Worm (Caenorhabditis elegans) whole organism, mixed stage, embryonic: ENCODE measurements around the gene alr-1.

Source experiments
- M03D4.4 ChIP-seq: sonication (generic microtip); optimal IDR thresholded peaks from 2 replicates; lab custom pipeline; 2017; ENCODE audit warnings: mild to moderate bottlenecking, missing genetic modification characterization, missing compliant biosample characterization
- bed-3 ChIP-seq: fragments of 200-800 bp; sonication (Bioruptor generic); optimal IDR thresholded peaks from 3 replicates; lab custom pipeline; 2018; ENCODE audit warnings: mild to moderate bottlenecking, missing genetic modification characterization, moderate library complexity, missing compliant biosample characterization
- blmp-1 ChIP-seq: fragments of 150-350 bp; optimal IDR thresholded peaks from 2 replicates; lab custom pipeline; 2014; ENCODE audit warnings: missing biosample characterization, missing genetic modification characterization
- ceh-39 ChIP-seq: fragments of 150-350 bp; optimal IDR thresholded peaks from 2 replicates; lab custom pipeline; 2014; ENCODE audit warnings: missing biosample characterization, missing genetic modification characterization
- ceh-43 ChIP-seq: fragments of 200-800 bp; sonication (Bioruptor generic); optimal IDR thresholded peaks from 2 replicates; lab custom pipeline; 2018; ENCODE audit warnings: mild to moderate bottlenecking, missing genetic modification characterization, moderate library complexity, missing compliant biosample characterization
- ceh-83 ChIP-seq: fragments of 200-800 bp; sonication (Bioruptor generic); optimal IDR thresholded peaks from 2 replicates; lab custom pipeline; 2018; ENCODE audit warnings: mild to moderate bottlenecking, missing genetic modification characterization, missing compliant biosample characterization
- ces-1 ChIP-seq: fragments of 150-350 bp; optimal IDR thresholded peaks from 2 replicates; lab custom pipeline; 2014; ENCODE audit warnings: missing biosample characterization, missing genetic modification reagents, missing genetic modification characterization
- drap-1 ChIP-seq: fragments of 200-800 bp; sonication (Bioruptor generic); optimal IDR thresholded peaks from 3 replicates; lab custom pipeline; 2018; ENCODE audit warnings: mild to moderate bottlenecking, missing genetic modification characterization, missing compliant biosample characterization
- elt-1 ChIP-seq: sonication (generic microtip); optimal IDR thresholded peaks from 2 replicates; lab custom pipeline; 2017; ENCODE audit warnings: missing genetic modification characterization, mild to moderate bottlenecking, missing compliant biosample characterization, antibody characterized with exemption, moderate library complexity, borderline replicate concordance; ENCODE audit not compliant: insufficient read depth
- elt-3 ChIP-seq: fragments of 150-350 bp; optimal IDR thresholded peaks from 2 replicates; lab custom pipeline; 2014; ENCODE audit warnings: missing biosample characterization, missing genetic modification characterization
- flh-1 ChIP-seq: fragments of 200-800 bp; sonication (Bioruptor generic); optimal IDR thresholded peaks from 2 replicates; lab custom pipeline; 2018; ENCODE audit warnings: mild to moderate bottlenecking, missing genetic modification characterization, moderate library complexity, missing compliant biosample characterization
- ham-2 ChIP-seq: fragments of 200-800 bp; sonication (Bioruptor generic); optimal IDR thresholded peaks from 2 replicates; lab custom pipeline; 2018; ENCODE audit warnings: mild to moderate bottlenecking, missing genetic modification characterization, missing compliant biosample characterization
- hlh-1 ChIP-seq: fragments of 150-350 bp; optimal IDR thresholded peaks from 2 replicates; lab custom pipeline; 2014; ENCODE audit warnings: missing biosample characterization, missing genetic modification reagents, missing genetic modification characterization
- lin-13 ChIP-seq: fragments of 150-350 bp; optimal IDR thresholded peaks from 2 replicates; lab custom pipeline; 2014; ENCODE audit warnings: missing biosample characterization, missing genetic modification characterization
- lin-32 ChIP-seq: fragments of 200-800 bp; sonication (Bioruptor generic); optimal IDR thresholded peaks from 2 replicates; lab custom pipeline; 2018; ENCODE audit warnings: mild to moderate bottlenecking, missing genetic modification characterization, missing compliant biosample characterization
- lsy-2 ChIP-seq: fragments of 150-350 bp; optimal IDR thresholded peaks from 2 replicates; lab custom pipeline; 2014; ENCODE audit warnings: missing biosample characterization, missing genetic modification characterization
- mab-5 ChIP-seq: fragments of 150-350 bp; optimal IDR thresholded peaks from 2 replicates; lab custom pipeline; 2014; ENCODE audit warnings: missing biosample characterization, missing genetic modification characterization
- mep-1 ChIP-seq: fragments of 150-350 bp; optimal IDR thresholded peaks from 2 replicates; lab custom pipeline; 2017; ENCODE audit warnings: missing biosample characterization, missing genetic modification reagents, missing genetic modification characterization, inconsistent platforms
- mls-2 ChIP-seq: sonication (generic microtip); optimal IDR thresholded peaks from 2 replicates; lab custom pipeline; 2016; ENCODE audit warnings: mild to moderate bottlenecking, missing genetic modification characterization, moderate library complexity, missing compliant biosample characterization
- nhr-12 ChIP-seq: fragments of 150-350 bp; optimal IDR thresholded peaks from 2 replicates; lab custom pipeline; 2014; ENCODE audit warnings: missing biosample characterization, missing genetic modification characterization
- nhr-2 ChIP-seq: fragments of 150-350 bp; optimal IDR thresholded peaks from 2 replicates; lab custom pipeline; 2014; ENCODE audit warnings: missing biosample characterization, missing genetic modification characterization
- nhr-237 ChIP-seq: fragments of 150-350 bp; optimal IDR thresholded peaks from 2 replicates; lab custom pipeline; 2014; ENCODE audit warnings: missing biosample characterization, missing genetic modification characterization
- nhr-28 ChIP-seq: fragments of 150-350 bp; optimal IDR thresholded peaks from 2 replicates; lab custom pipeline; 2014; ENCODE audit warnings: missing biosample characterization, missing genetic modification characterization
- nhr-76 ChIP-seq: sonication (generic microtip); optimal IDR thresholded peaks from 2 replicates; lab custom pipeline; 2017; ENCODE audit warnings: missing biosample characterization, missing genetic modification characterization
- pha-4 ChIP-seq: fragments of 150-350 bp; optimal IDR thresholded peaks from 2 replicates; lab custom pipeline; 2018; ENCODE audit warnings: missing biosample characterization, missing genetic modification reagents, missing genetic modification characterization
- sem-2 ChIP-seq: fragments of 200-800 bp; sonication (Bioruptor generic); optimal IDR thresholded peaks from 2 replicates; lab custom pipeline; 2018; ENCODE audit warnings: mild to moderate bottlenecking, missing genetic modification characterization, missing compliant biosample characterization
- snpc-4 ChIP-seq: fragments of 150-350 bp; optimal IDR thresholded peaks from 2 replicates; lab custom pipeline; 2014; ENCODE audit warnings: missing biosample characterization, missing genetic modification characterization
- tbx-8 ChIP-seq: fragments of 200-800 bp; sonication (Bioruptor generic); optimal IDR thresholded peaks from 2 replicates; lab custom pipeline; 2018; ENCODE audit warnings: mild to moderate bottlenecking, missing genetic modification characterization, moderate library complexity, missing compliant biosample characterization
- unc-120 ChIP-seq: sonication (generic microtip); optimal IDR thresholded peaks from 2 replicates; lab custom pipeline; 2017; ENCODE audit warnings: missing genetic modification characterization, missing compliant biosample characterization; ENCODE audit not compliant: poor library complexity, severe bottlenecking
- unc-39 ChIP-seq: fragments of 150-350 bp; optimal IDR thresholded peaks from 2 replicates; lab custom pipeline; 2014; ENCODE audit warnings: missing biosample characterization, missing genetic modification characterization
- unc-62 ChIP-seq: fragments of 150-350 bp; optimal IDR thresholded peaks from 2 replicates; lab custom pipeline; 2014; ENCODE audit warnings: missing biosample characterization, missing genetic modification reagents, missing genetic modification characterization
- zip-8 ChIP-seq: fragments of 150-350 bp; optimal IDR thresholded peaks from 2 replicates; lab custom pipeline; 2014; ENCODE audit warnings: missing biosample characterization, missing genetic modification characterization
- ztf-11 ChIP-seq: fragments of 150-350 bp; optimal IDR thresholded peaks from 2 replicates; lab custom pipeline; 2014; ENCODE audit warnings: missing biosample characterization, missing genetic modification characterization

Gene alr-1

DNA sequence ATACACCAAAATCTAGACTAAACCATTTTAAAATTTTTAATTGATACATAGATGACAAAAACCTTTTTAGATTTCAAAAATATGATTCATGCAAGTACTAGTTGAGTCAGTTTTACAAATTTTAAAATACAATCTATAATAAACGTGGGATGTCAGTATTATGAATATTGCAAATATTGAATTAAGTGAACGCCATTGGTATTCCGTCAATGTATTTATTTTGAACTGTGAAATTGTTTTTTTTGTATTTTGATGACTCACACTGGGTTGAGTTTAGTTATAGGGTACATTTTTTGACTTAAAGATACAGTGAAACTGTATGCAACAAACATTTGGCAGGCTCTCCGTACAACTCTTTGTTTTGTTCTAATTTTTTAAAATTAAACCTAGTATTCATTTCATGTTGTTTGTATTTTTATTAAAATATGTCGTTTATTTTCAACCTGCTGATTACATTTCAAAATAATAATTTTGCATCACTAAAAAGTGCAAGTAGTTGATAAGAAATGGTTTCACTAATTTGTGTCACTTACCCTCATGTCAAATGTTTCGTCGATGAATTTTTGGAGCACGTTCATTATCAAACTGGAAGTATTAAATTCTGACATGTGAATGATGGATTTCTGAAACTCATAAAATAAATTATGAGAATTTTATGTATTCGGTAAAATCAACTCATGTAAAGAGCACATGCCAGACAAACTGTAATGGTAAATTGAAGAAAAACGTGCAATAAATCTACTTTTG is 20.4 kb downstream of the alr-1 start, which contains the start of gene W02H3.1:
W02H3.1 (minus strand) TSS at position 578 of the 747 bp plus-strand sequence.
- TF ChIP-seq elt-1 (tag; lab: Kevin White, UChicago) = no peak
- TF ChIP-seq unc-62 (GFP tag; lab: Kevin White, UChicago) = no peak

DNA sequence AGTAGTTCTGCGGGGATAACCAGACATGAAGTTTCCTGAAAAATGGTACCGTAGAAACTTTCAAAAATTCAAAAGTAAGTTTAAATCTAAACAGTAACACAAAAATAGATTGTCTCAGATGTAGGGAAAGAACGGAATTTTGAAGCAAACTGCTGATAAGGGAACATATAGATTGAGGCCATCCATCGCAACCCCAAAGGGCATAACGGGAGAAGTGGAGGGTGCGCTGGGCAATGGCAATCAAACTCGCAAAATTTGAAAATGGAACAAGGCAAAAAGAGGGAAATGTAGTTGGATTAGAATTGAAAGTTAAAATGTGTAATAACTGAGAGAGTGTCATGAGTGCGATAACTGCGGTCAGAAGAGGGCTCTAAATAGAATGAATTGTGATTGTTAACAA is 22.2 kb downstream of the alr-1 start:
- TF ChIP-seq mls-2 (tag; lab: Kevin White, UChicago) (no peak), snpc-4 (tag; lab: Kevin White, UChicago) (no peak), ceh-39 (no peak), tbx-8 (GFP tag; lab: Kevin White, UChicago) (no peak), sem-2 (GFP tag; lab: Kevin White, UChicago) (no peak), nhr-12 (tag; lab: Kevin White, UChicago) (no peak), hlh-1 (tag; lab: Kevin White, UChicago) (no peak), unc-120 (tag; lab: Kevin White, UChicago) (no peak), nhr-2 (tag; lab: Kevin White, UChicago) (no peak), ces-1 (GFP tag; lab: Kevin White, UChicago) (no peak), nhr-237 (tag; lab: Kevin White, UChicago) (no peak), bed-3 (GFP tag; lab: Kevin White, UChicago) (no peak), nhr-76 (tag; lab: Kevin White, UChicago) (no peak)

DNA sequence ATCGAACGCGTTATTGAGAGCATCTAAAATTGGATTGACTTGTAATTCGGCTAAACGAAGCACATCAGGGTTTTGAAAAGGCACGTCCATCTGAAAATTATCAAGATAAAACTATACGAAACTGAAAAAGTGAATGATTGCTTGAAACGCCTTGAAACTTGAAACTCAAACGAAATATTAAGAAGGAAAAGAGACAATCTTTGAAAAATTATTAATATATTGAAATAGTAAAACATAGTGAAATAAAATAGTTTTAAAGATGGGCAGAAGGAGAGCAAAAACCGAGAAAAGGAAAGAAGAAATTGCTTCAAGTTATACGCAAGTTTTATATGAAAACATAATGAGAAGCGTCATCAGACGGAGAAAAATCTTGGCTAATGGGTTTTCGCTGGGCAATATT is 27.3 kb downstream of the alr-1 start, which contains the start of gene W02H3.3:
W02H3.3 (minus strand) TSS at position 101 of the 400 bp plus-strand sequence.
- TF ChIP-seq nhr-28 (tag; lab: Kevin White, UChicago) (no peak), ces-1 (GFP tag; lab: Kevin White, UChicago) (no peak), unc-62 (GFP tag; lab: Kevin White, UChicago) (no peak), mab-5 (tag; lab: Kevin White, UChicago) (no peak), ztf-11 (tag; lab: Kevin White, UChicago) (no peak), lin-32 (GFP tag; lab: Kevin White, UChicago) (no peak), ham-2 (GFP tag; lab: Kevin White, UChicago) (no peak), ceh-39 (no peak), flh-1 (GFP tag; lab: Kevin White, UChicago) (no peak), nhr-12 (tag; lab: Kevin White, UChicago) (no peak), sem-2 (GFP tag; lab: Kevin White, UChicago) (no peak), mep-1 (no peak), lin-13 (tag; lab: Kevin White, UChicago) (no peak), unc-39 (tag; lab: Kevin White, UChicago) (no peak), M03D4.4 (no peak), drap-1 (no peak), bed-3 (GFP tag; lab: Kevin White, UChicago) (no peak), lsy-2 (tag; lab: Kevin White, UChicago) (no peak), zip-8 (no peak)

DNA sequence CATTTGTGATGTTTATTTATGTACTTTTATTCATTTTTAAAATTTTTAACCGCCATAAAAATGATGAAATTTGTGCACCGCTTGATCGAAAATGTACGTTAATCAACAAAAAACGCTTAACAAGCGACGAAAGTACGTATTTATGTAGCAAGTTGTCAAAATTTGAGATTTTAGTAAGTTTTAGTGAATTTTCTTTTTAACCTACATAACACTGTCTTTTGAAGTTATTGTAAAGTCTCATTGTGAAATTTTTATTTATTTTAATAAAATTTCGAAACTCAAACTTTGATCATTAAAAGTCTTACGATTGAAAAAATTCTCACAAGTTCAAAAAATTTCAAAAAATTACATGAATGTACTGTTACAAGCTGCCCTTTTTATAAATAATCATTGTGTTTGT is 28.1 kb downstream of the alr-1 start:
- no peak for TF ChIP-seq M03D4.4
- TF ChIP-seq ceh-43 (GFP tag; lab: Kevin White, UChicago) = no peak
- TF ChIP-seq lin-32 (GFP tag; lab: Kevin White, UChicago) = no peak
- TF ChIP-seq zip-8 = no peak
- TF ChIP-seq unc-120 (tag; lab: Kevin White, UChicago) = no peak
- no peak for TF ChIP-seq pha-4 (tag; lab: Kevin White, UChicago)
- TF ChIP-seq ceh-83 (GFP tag; lab: Kevin White, UChicago) = no peak
- TF ChIP-seq ham-2 (GFP tag; lab: Kevin White, UChicago) = no peak
- TF ChIP-seq hlh-1 (tag; lab: Kevin White, UChicago) = no peak
- TF ChIP-seq elt-3 (tag; lab: Kevin White, UChicago) = no peak
- TF ChIP-seq ces-1 (GFP tag; lab: Kevin White, UChicago) = no peak
- TF ChIP-seq tbx-8 (GFP tag; lab: Kevin White, UChicago) = no peak
- no peak for TF ChIP-seq nhr-76 (tag; lab: Kevin White, UChicago)
- TF ChIP-seq blmp-1 (tag; lab: Kevin White, UChicago) = no peak
- no peak for TF ChIP-seq nhr-12 (tag; lab: Kevin White, UChicago)
- no peak for TF ChIP-seq drap-1
- no peak for TF ChIP-seq lsy-2 (tag; lab: Kevin White, UChicago)
- TF ChIP-seq mep-1 = no peak
- no peak for TF ChIP-seq sem-2 (GFP tag; lab: Kevin White, UChicago)
- no peak for TF ChIP-seq unc-39 (tag; lab: Kevin White, UChicago)
